Fruit fly (Drosophila melanogaster): ENCODE measurements around the gene hwt.

- TF ChIP-seq CG5953 (GFP tag; IDR thresholded peaks at IDR 0.05) = no peak
- peak; percentile 23; the same call in 1 of the 2 replicates for TF ChIP-seq rib (GFP tag; IDR thresholded peaks at IDR 0.05)
Measured at dm6 chrX:12470187-12470931, 97.9 kb downstream of the hwt start.
